Worm (Caenorhabditis elegans): ENCODE data around the gene clec-72.

clec-72 gene

ce11 chrIV:3988638-3989152, 44.1 kb downstream of the clec-72 start, which contains the start of gene clec-78:
Gene clec-78, plus strand, starts transcription at chrIV:3989102.
- no peak for TF ChIP-seq unc-62 (GFP tag; optimal IDR thresholded peaks at IDR 0.05)

ce11 chrIV:3993292-3993691, 48.7 kb downstream of the clec-72 start, which contains the start of gene F47C12.6:
Gene F47C12.6, minus strand, starts transcription at chrIV:3993392.
- no peak for TF ChIP-seq unc-62 (GFP tag; optimal IDR thresholded peaks at IDR 0.05)

ce11 chrIV:3994318-3994717, 49.7 kb downstream of the clec-72 start, which contains the start of gene F47C12.13:
Gene F47C12.13, minus strand, starts transcription at chrIV:3994418.
- TF ChIP-seq unc-62 (GFP tag; optimal IDR thresholded peaks at IDR 0.05), result no peak

- TF ChIP-seq unc-62 (GFP tag; optimal IDR thresholded peaks at IDR 0.05), result no peak
Measured at ce11 chrIV:3995384-3995783, 50.8 kb downstream of the clec-72 start, which contains the start of gene F47C12.7. Gene F47C12.7, minus strand, starts transcription at chrIV:3995484.
